Worm (Caenorhabditis elegans) whole organism, late embryonic: ENCODE results near the gene daf-37.

Source experiments
- C08G9.2 ChIP-seq: sonication (generic microtip); optimal IDR thresholded peaks from 2 replicates; lab custom pipeline; 2016; ENCODE audit warnings: mild to moderate bottlenecking, missing genetic modification characterization, moderate library complexity, missing compliant biosample characterization
- K02D7.2 ChIP-seq: sonication (generic microtip); optimal IDR thresholded peaks from 2 replicates; lab custom pipeline; 2017; ENCODE audit warnings: mild to moderate bottlenecking, missing genetic modification characterization, missing compliant biosample characterization
- T23F11.4 ChIP-seq: fragments of 200-800 bp; sonication (Bioruptor generic); optimal IDR thresholded peaks from 2 replicates; lab custom pipeline; 2018; ENCODE audit warnings: mild to moderate bottlenecking, missing genetic modification characterization, missing compliant biosample characterization
- Y22D7AL.16 ChIP-seq: sonication (generic microtip); optimal IDR thresholded peaks from 2 replicates; lab custom pipeline; 2016; ENCODE audit warnings: missing genetic modification characterization, missing compliant biosample characterization
- ama-1 ChIP-seq: fragments of 150-350 bp; optimal IDR thresholded peaks from 2 replicates; lab custom pipeline; 2014
- ceh-14 ChIP-seq: sonication (generic microtip); optimal IDR thresholded peaks from 2 replicates; lab custom pipeline; 2016; ENCODE audit warnings: missing genotype, missing genetic modification characterization, missing compliant biosample characterization
- ceh-18 ChIP-seq: sonication (generic microtip); optimal IDR thresholded peaks from 2 replicates; lab custom pipeline; 2016; ENCODE audit warnings: missing genetic modification characterization, missing compliant biosample characterization
- ceh-19 ChIP-seq: fragments of 200-800 bp; sonication (Bioruptor generic); optimal IDR thresholded peaks from 2 replicates; lab custom pipeline; 2018; ENCODE audit warnings: mild to moderate bottlenecking, missing genetic modification characterization, missing compliant biosample characterization
- ceh-31 ChIP-seq: sonication (generic microtip); optimal IDR thresholded peaks from 2 replicates; lab custom pipeline; 2016; ENCODE audit warnings: missing genetic modification characterization, missing compliant biosample characterization
- ceh-34 ChIP-seq: sonication (generic microtip); optimal IDR thresholded peaks from 2 replicates; lab custom pipeline; 2016; ENCODE audit warnings: mild to moderate bottlenecking, missing genetic modification characterization, missing compliant biosample characterization
- ceh-45 ChIP-seq: fragments of 200-800 bp; sonication (Bioruptor generic); IDR thresholded peaks from 2 replicates; pipeline ENCODE4 v1.3.6; 2022; ENCODE audit warnings: missing genetic modification reagents, missing genetic modification characterization, missing compliant biosample characterization
- ceh-48 ChIP-seq: sonication (generic microtip); optimal IDR thresholded peaks from 2 replicates; lab custom pipeline; 2016; ENCODE audit warnings: missing genetic modification characterization, inconsistent platforms, missing compliant biosample characterization
- ceh-6 ChIP-seq: fragments of 200-800 bp; sonication (Bioruptor generic); optimal IDR thresholded peaks from 2 replicates; lab custom pipeline; 2018; ENCODE audit warnings: mild to moderate bottlenecking, missing genetic modification characterization, missing compliant biosample characterization
- ceh-9 ChIP-seq: sonication (generic microtip); optimal IDR thresholded peaks from 2 replicates; lab custom pipeline; 2016; ENCODE audit warnings: mild to moderate bottlenecking, missing genetic modification characterization, inconsistent platforms, missing compliant biosample characterization
- dmd-4 ChIP-seq: sonication (generic microtip); optimal IDR thresholded peaks from 2 replicates; lab custom pipeline; 2016; ENCODE audit warnings: borderline replicate concordance, missing genetic modification characterization, missing compliant biosample characterization
- dve-1 ChIP-seq: sonication (generic microtip); optimal IDR thresholded peaks from 2 replicates; lab custom pipeline; 2017; ENCODE audit warnings: antibody characterized with exemption, mild to moderate bottlenecking, missing genetic modification characterization, missing compliant biosample characterization
- eyg-1 ChIP-seq: sonication (generic microtip); optimal IDR thresholded peaks from 2 replicates; lab custom pipeline; 2016; ENCODE audit warnings: missing genotype, missing genetic modification characterization, missing compliant biosample characterization
- fax-1 ChIP-seq: sonication (generic microtip); optimal IDR thresholded peaks from 2 replicates; lab custom pipeline; 2016; ENCODE audit warnings: missing genotype, missing genetic modification characterization, missing compliant biosample characterization
- fkh-10 ChIP-seq: fragments of 150-350 bp; optimal IDR thresholded peaks from 2 replicates; lab custom pipeline; 2014; ENCODE audit warnings: missing biosample characterization, missing genetic modification reagents, missing genetic modification characterization
- hlh-13 ChIP-seq: fragments of 200-800 bp; sonication (Bioruptor generic); optimal IDR thresholded peaks from 2 replicates; lab custom pipeline; 2018; ENCODE audit warnings: mild to moderate bottlenecking, missing genetic modification characterization, missing compliant biosample characterization
- hlh-15 ChIP-seq: sonication (generic microtip); optimal IDR thresholded peaks from 2 replicates; lab custom pipeline; 2016; ENCODE audit warnings: missing genetic modification characterization, missing compliant biosample characterization
- hlh-30 ChIP-seq: sonication (generic microtip); optimal IDR thresholded peaks from 2 replicates; lab custom pipeline; 2017; ENCODE audit warnings: antibody characterized with exemption, missing genetic modification characterization, missing compliant biosample characterization; ENCODE audit not compliant: insufficient read depth
- madf-2 ChIP-seq: sonication (generic microtip); optimal IDR thresholded peaks from 2 replicates; lab custom pipeline; 2017; ENCODE audit warnings: missing genetic modification characterization, missing compliant biosample characterization
- mec-3 ChIP-seq: sonication (generic microtip); optimal IDR thresholded peaks from 2 replicates; lab custom pipeline; 2016; ENCODE audit warnings: borderline replicate concordance, missing genetic modification characterization, missing compliant biosample characterization
- nhr-11 ChIP-seq: fragments of 150-350 bp; optimal IDR thresholded peaks from 2 replicates; lab custom pipeline; 2014; ENCODE audit warnings: missing biosample characterization, missing genetic modification characterization
- nhr-232 ChIP-seq: sonication (generic microtip); optimal IDR thresholded peaks from 2 replicates; lab custom pipeline; 2016; ENCODE audit warnings: missing genetic modification characterization, missing compliant biosample characterization
- odd-2 ChIP-seq: sonication (generic microtip); optimal IDR thresholded peaks from 2 replicates; lab custom pipeline; 2017; ENCODE audit warnings: antibody characterized with exemption, mild to moderate bottlenecking, missing genetic modification characterization, missing compliant biosample characterization
- pax-1 ChIP-seq: fragments of 150-350 bp; optimal IDR thresholded peaks from 2 replicates; lab custom pipeline; 2014; ENCODE audit warnings: missing biosample characterization, missing genetic modification characterization
- pha-4 ChIP-seq: fragments of 150-350 bp; optimal IDR thresholded peaks from 2 replicates; lab custom pipeline; 2018; ENCODE audit warnings: missing biosample characterization, missing genetic modification reagents, missing genetic modification characterization
- pros-1 ChIP-seq: fragments of 150-350 bp; optimal IDR thresholded peaks from 2 replicates; lab custom pipeline; 2014; ENCODE audit warnings: missing biosample characterization, missing genetic modification reagents, missing genetic modification characterization
- sdc-2 ChIP-seq: sonication (generic microtip); optimal IDR thresholded peaks from 2 replicates; lab custom pipeline; 2016; ENCODE audit warnings: missing genotype, missing genetic modification characterization, missing compliant biosample characterization
- sox-2 ChIP-seq: fragments of 200-800 bp; sonication (Bioruptor generic); IDR thresholded peaks from 2 replicates; pipeline ENCODE4 v1.3.6; 2022; ENCODE audit warnings: missing genetic modification reagents, missing genetic modification characterization, missing compliant biosample characterization
- tbx-2 ChIP-seq: sonication (generic microtip); optimal IDR thresholded peaks from 2 replicates; lab custom pipeline; 2016; ENCODE audit warnings: missing genetic modification characterization, missing compliant biosample characterization
- unc-55 ChIP-seq: sonication (generic microtip); optimal IDR thresholded peaks from 2 replicates; lab custom pipeline; 2017; ENCODE audit warnings: missing biosample characterization, missing genetic modification reagents, missing genetic modification characterization

The daf-37 gene

DNA sequence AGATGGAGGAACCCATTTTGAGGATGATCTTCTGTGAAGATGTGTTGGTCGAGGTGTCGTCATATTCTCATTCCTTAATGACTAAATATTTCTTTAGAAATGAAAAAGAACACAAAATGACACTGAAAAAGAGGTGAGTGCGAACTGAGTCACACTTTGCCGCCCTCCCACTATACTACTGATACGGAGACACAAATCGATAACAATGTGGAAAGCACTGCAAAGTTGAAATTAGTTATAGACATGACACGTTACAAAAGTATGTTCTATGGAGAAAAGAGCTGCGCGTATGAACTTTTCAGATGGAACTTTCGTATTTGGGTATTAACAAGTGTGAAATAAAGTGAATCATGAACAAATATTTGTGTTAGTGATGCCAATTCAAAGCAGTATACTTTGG lies 36.2 kb upstream of the daf-37 start, which contains the start of gene tat-4:
tat-4 (minus strand) TSS at position 117 of the 400 bp plus-strand sequence.
- no peak for TF ChIP-seq fkh-10 (GFP tag; lab: Kevin White, UChicago)
- no peak for TF ChIP-seq pros-1 (tag; lab: Kevin White, UChicago)
- no peak for TF ChIP-seq ceh-9 (tag; lab: Kevin White, UChicago)
- no peak for TF ChIP-seq fax-1 (tag; lab: Kevin White, UChicago)
- TF ChIP-seq unc-55 (GFP tag; lab: Kevin White, UChicago): no peak
- TF ChIP-seq nhr-11 (tag; lab: Kevin White, UChicago): no peak
- TF ChIP-seq odd-2 (tag; lab: Kevin White, UChicago): no peak
- TF ChIP-seq mec-3: no peak
- no peak for TF ChIP-seq ceh-19 (GFP tag; lab: Kevin White, UChicago)
- no peak for TF ChIP-seq ceh-14 (tag; lab: Kevin White, UChicago)
- no peak for TF ChIP-seq sox-2
- no peak for TF ChIP-seq pax-1 (tag; lab: Kevin White, UChicago)
- TF ChIP-seq K02D7.2 (tag; lab: Kevin White, UChicago): no peak
- TF ChIP-seq dve-1: no peak
- no peak for TF ChIP-seq C08G9.2 (tag; lab: Kevin White, UChicago)
- no peak for TF ChIP-seq pha-4
- no peak for TF ChIP-seq ceh-6 (GFP tag; lab: Kevin White, UChicago)
- TF ChIP-seq hlh-30 (tag; lab: Kevin White, UChicago): no peak
- no peak for TF ChIP-seq ceh-31
- no peak for TF ChIP-seq Y22D7AL.16

DNA sequence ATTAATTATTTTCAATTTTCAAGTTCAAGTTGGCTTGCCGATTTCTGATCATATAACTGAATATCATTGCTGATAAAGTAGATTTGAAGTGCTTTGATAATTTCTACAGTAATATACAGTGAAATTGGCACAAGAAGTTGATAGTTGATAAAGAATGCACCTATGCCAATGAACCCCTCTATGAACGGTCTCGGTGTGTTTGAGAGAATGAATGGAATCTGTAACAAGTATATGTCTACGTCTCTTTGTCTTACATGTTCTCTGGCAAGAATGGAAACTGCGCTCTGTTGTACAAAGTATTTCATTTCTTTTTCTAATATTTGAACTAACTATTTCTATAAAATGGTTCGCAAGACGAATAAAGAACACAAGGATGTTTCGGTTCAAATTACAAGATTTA lies 33.7 kb upstream of the daf-37 start, which contains the start of gene T24H7.8:
T24H7.8 (plus strand) TSS at position 301 of the 400 bp plus-strand sequence.
- TF ChIP-seq ama-1: no peak

- TF ChIP-seq tbx-2 (tag; lab: Kevin White, UChicago): peak; percentile 33
- peak; percentile 62 for TF ChIP-seq ceh-18 (tag; lab: Kevin White, UChicago)
- TF ChIP-seq fax-1 (tag; lab: Kevin White, UChicago): no peak
- peak; percentile 45 for TF ChIP-seq hlh-30 (tag; lab: Kevin White, UChicago)
- peak; percentile 11 for TF ChIP-seq ceh-34 (tag; lab: Kevin White, UChicago)
Measured at ce11 chrII:6236093-6236945, 28.3 kb upstream of the daf-37 start.

DNA sequence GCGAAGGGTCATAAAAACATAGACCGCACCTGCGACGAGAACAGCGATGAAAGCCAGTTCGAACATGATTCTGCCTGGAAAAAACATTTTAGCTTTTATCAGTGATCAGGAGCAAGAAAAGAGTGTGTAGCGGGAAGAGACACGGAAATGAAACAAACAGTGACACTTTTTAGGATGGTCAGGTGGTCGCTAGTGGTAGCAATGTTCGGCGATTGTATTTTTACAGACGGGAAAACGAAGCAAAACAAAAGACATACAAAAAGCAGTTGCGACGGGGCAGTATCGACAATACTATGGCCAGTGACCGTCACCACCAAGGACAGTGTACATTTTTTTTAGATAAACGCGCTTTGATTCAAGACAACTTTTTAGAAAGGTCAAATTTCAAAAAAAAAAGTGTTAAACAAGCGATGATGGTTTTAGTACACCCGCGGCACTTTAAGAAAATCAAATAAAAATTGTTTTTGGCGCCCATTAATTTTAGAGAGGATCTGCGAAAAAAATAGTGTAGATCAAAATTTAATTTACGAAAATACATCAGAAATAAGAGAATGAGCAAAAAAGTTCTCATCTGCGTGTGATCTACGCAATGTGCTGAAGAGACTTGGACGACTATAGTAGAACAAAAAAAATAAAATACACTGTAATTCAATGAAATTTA lies 27.5 kb upstream of the daf-37 start, which contains the start of gene T24H7.9:
T24H7.9 (minus strand) TSS at position 74 of the 661 bp plus-strand sequence.
- no peak for TF ChIP-seq eyg-1 (tag; lab: Kevin White, UChicago)
- TF ChIP-seq fax-1 (tag; lab: Kevin White, UChicago): no peak
- TF ChIP-seq dmd-4: no peak
- no peak for TF ChIP-seq mec-3
- TF ChIP-seq hlh-15 (tag; lab: Kevin White, UChicago): no peak
- no peak for TF ChIP-seq nhr-11 (tag; lab: Kevin White, UChicago)
- TF ChIP-seq T23F11.4 (GFP tag; lab: Kevin White, UChicago): no peak
- no peak for TF ChIP-seq Y22D7AL.16
- no peak for TF ChIP-seq ceh-45 (GFP tag; lab: Robert Waterston, UW)
- TF ChIP-seq nhr-232: no peak
- no peak for TF ChIP-seq sdc-2 (tag; lab: Kevin White, UChicago)
- no peak for TF ChIP-seq madf-2 (tag; lab: Kevin White, UChicago)
- TF ChIP-seq pax-1 (tag; lab: Kevin White, UChicago): no peak
- TF ChIP-seq ceh-48 (tag; lab: Kevin White, UChicago): no peak
- no peak for TF ChIP-seq hlh-13
- no peak for TF ChIP-seq sox-2
- TF ChIP-seq, all 69 proteins: peak for 0
